Worm (Caenorhabditis elegans) whole organism, L4/young adult: ENCODE results near the gene K07H8.2.

Experiments
- W03F9.2 ChIP-seq: fragments of 150-350 bp; optimal IDR thresholded peaks from 2 replicates; lab custom pipeline; 2014; ENCODE audit warnings: missing biosample characterization, missing genetic modification characterization
- dao-5 ChIP-seq: sonication (generic microtip); optimal IDR thresholded peaks from 2 replicates; lab custom pipeline; 2016; ENCODE audit warnings: missing genotype, missing genetic modification characterization, moderate library complexity, missing compliant biosample characterization
- him-1 ChIP-seq: sonication (generic microtip); optimal IDR thresholded peaks from 2 replicates; lab custom pipeline; 2016; ENCODE audit warnings: missing genotype, missing genetic modification reagents, missing genetic modification characterization, missing compliant biosample characterization

DNA sequence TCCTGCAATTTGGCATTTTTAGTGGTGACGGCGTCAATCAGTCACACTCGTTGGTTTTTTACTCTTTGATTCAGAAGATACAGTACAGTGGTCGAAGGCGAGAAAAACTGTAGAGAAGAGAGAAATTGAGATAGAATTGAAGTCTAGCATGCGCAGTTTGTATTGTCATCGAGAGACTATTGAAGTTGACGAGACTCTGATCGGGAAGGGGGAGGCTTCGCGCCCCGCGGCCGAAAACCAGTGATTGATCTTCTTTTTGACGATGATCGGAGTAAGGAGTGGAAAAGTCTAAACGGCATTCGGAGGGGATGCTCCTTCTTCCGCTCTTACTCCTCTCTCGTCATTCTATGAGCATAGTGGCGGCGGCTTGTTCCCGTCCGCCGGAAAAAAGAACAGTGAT is 10.6 kb downstream of the K07H8.2 start:
- TF ChIP-seq W03F9.2 (no peak), him-1 (no peak), dao-5 (tag; lab: Kevin White, UChicago) (no peak)
